Fruit fly (Drosophila melanogaster): ENCODE measurements around the gene IPIP.

DNA sequence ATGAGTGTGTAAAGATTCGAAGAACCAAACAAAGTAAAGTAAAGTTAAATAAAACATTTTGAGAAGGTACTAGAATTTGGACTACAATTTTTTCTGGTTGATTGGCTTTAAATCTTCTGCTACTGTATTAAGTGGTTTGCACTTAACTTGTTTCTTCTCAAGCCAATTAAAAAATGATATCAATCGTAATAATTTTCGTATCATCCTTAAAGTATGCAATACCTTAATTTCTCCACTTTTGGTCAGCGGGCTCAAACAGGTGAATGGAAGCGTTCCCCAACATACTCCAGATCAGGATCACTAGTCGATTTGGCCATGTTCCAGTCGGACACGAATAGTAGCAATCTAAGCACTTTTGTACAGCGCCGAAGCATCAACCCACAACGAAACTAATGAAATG, 26.1 kb downstream of the IPIP start:
- TF ChIP-seq CG8478 (optimal IDR thresholded peaks at IDR 0.05) (no peak), CTCF (optimal IDR thresholded peaks at IDR 0.05) (no peak)

Measured in S2 (cell line).